Worm (Caenorhabditis elegans) whole organism, early embryonic: ENCODE data around the gene sre-13.

ENCODE experiments used
- B0310.2 ChIP-seq: sonication (generic microtip); optimal IDR thresholded peaks from 2 replicates; lab custom pipeline; 2016; ENCODE audit warnings: mild to moderate bottlenecking, missing genetic modification characterization, missing compliant biosample characterization
- F13C5.2 ChIP-seq: sonication (generic microtip); optimal IDR thresholded peaks from 2 replicates; lab custom pipeline; 2017; ENCODE audit warnings: mild to moderate bottlenecking, missing genetic modification characterization, inconsistent platforms, missing compliant biosample characterization
- ama-1 ChIP-seq: fragments of 150-350 bp; optimal IDR thresholded peaks from 2 replicates; lab custom pipeline; 2014
- ceh-13 ChIP-seq: fragments of 200-800 bp; sonication (Bioruptor generic); optimal IDR thresholded peaks from 2 replicates; lab custom pipeline; 2018; ENCODE audit warnings: mild to moderate bottlenecking, missing genetic modification characterization, missing compliant biosample characterization
- flt-1 ChIP-seq: fragments of 200-800 bp; sonication (Bioruptor generic); IDR thresholded peaks from 2 replicates; pipeline ENCODE4 v1.3.6; 2022; ENCODE audit warnings: missing genetic modification characterization, missing compliant biosample characterization
- hmbx-1 ChIP-seq: sonication (generic microtip); optimal IDR thresholded peaks from 2 replicates; lab custom pipeline; 2016; ENCODE audit warnings: mild to moderate bottlenecking, missing genetic modification characterization, missing compliant biosample characterization
- hmg-4 ChIP-seq: fragments of 200-800 bp; sonication (Bioruptor generic); optimal IDR thresholded peaks from 2 replicates; lab custom pipeline; 2018; ENCODE audit warnings: mild to moderate bottlenecking, missing genetic modification characterization, missing compliant biosample characterization
- hnd-1 ChIP-seq: sonication (generic microtip); optimal IDR thresholded peaks from 2 replicates; lab custom pipeline; 2016; ENCODE audit warnings: missing genetic modification characterization, missing compliant biosample characterization
- pes-1 ChIP-seq: fragments of 200-800 bp; sonication (Bioruptor generic); IDR thresholded peaks from 2 replicates; pipeline ENCODE4 v1.3.6; 2022; ENCODE audit warnings: missing genetic modification reagents, missing genetic modification characterization, missing compliant biosample characterization
- scrt-1 ChIP-seq: fragments of 200-800 bp; sonication (Bioruptor generic); IDR thresholded peaks from 2 replicates; pipeline ENCODE4 v1.3.6; 2022; ENCODE audit warnings: missing genetic modification characterization, missing compliant biosample characterization
- sea-1 ChIP-seq: fragments of 200-800 bp; sonication (Bioruptor generic); conservative IDR thresholded peaks from 2 replicates; pipeline ENCODE4 v1.3.6; 2022; ENCODE audit warnings: missing genetic modification characterization, missing compliant biosample characterization
- tbx-37 ChIP-seq: fragments of 200-800 bp; sonication (Bioruptor generic); conservative IDR thresholded peaks from 2 replicates; pipeline ENCODE4 v1.3.6; 2022; ENCODE audit warnings: missing genetic modification reagents, missing genetic modification characterization, missing compliant biosample characterization

ce11 chrII:14605479-14605878, 31.2 kb downstream of the sre-13 start, which contains the start of gene F19H8.2:
- TF ChIP-seq ama-1 (lab: Kevin White, UChicago) (no peak), scrt-1 (no peak), ceh-13 (GFP tag; lab: Kevin White, UChicago) (no peak), pes-1 (GFP tag; lab: Robert Waterston, UW) (no peak), F13C5.2 (no peak), hmbx-1 (no peak), tbx-37 (no peak), B0310.2 (no peak), sea-1 (no peak), hmg-4 (no peak), hnd-1 (no peak), flt-1 (GFP tag; lab: Robert Waterston, UW) (no peak)
